Worm (Caenorhabditis elegans): ENCODE measurements around the gene aqp-12.
A peak's percentile ranks its signal among the peaks of the same experiment; 100 is the strongest.

Gene aqp-12

ce11 chrII:12222524-12222923 is 19.5 kb downstream of the aqp-12 start (continued):
- TF ChIP-seq nfya-1 (tag; optimal IDR thresholded peaks at IDR 0.05) = peak; percentile 96
- TF ChIP-seq elt-4 (tag; optimal IDR thresholded peaks at IDR 0.05) = no peak
- no peak for TF ChIP-seq pqm-1 (tag; optimal IDR thresholded peaks at IDR 0.05)
- no peak for TF ChIP-seq lin-11 (tag; optimal IDR thresholded peaks at IDR 0.05)
- no peak for TF ChIP-seq ahr-1 (tag; optimal IDR thresholded peaks at IDR 0.05)
- no peak for TF ChIP-seq K02D7.2 (tag; optimal IDR thresholded peaks at IDR 0.05)
- peak; percentile 10 for TF ChIP-seq ceh-6 (GFP tag; optimal IDR thresholded peaks at IDR 0.05)
- TF ChIP-seq ref-2 (tag; optimal IDR thresholded peaks at IDR 0.05) = peak; percentile 88
- peak; percentile 35 for TF ChIP-seq hlh-6 (tag; optimal IDR thresholded peaks at IDR 0.05)
- TF ChIP-seq dmd-4 (tag; optimal IDR thresholded peaks at IDR 0.05; ENCODE audit: borderline replicate concordance) = peak; percentile 22
- TF ChIP-seq K09A11.1 (tag; optimal IDR thresholded peaks at IDR 0.05; ENCODE audit: insufficient read depth) = peak; percentile 74
- TF ChIP-seq unc-86 (tag; optimal IDR thresholded peaks at IDR 0.05) = no peak
- peak; percentile 83 for TF ChIP-seq rnt-1 (tag; optimal IDR thresholded peaks at IDR 0.05)
- TF ChIP-seq F13H6.1 (tag; optimal IDR thresholded peaks at IDR 0.05) = peak; percentile 66
- no peak for TF ChIP-seq che-1 (tag; optimal IDR thresholded peaks at IDR 0.05)
- no peak for TF ChIP-seq C38D4.7 (GFP tag; optimal IDR thresholded peaks at IDR 0.05)

- TF ChIP-seq tbx-7 (tag; optimal IDR thresholded peaks at IDR 0.05) (no peak), che-1 (tag; optimal IDR thresholded peaks at IDR 0.05) (no peak), C08G9.2 (tag; optimal IDR thresholded peaks at IDR 0.05) (no peak), fkh-10 (GFP tag; optimal IDR thresholded peaks at IDR 0.05) (no peak), ama-1 (optimal IDR thresholded peaks at IDR 0.05) (no peak), pag-3 (tag; optimal IDR thresholded peaks at IDR 0.05; ENCODE audit: borderline replicate concordance) (no peak)
These were observed 21.9 kb downstream of the aqp-12 start, which contains the start of the genes pqn-87 and rsr-2 for ce11 chrII:12224916-12225406. TSS of gene pqn-87 (minus strand) at chrII:12225086. TSS of gene rsr-2 (plus strand) at chrII:12225356.

- TF ChIP-seq ceh-19 (GFP tag; optimal IDR thresholded peaks at IDR 0.05) = no peak
- no peak for TF ChIP-seq hlh-30 (tag; optimal IDR thresholded peaks at IDR 0.05; ENCODE audit: insufficient read depth)
- TF ChIP-seq C38D4.7 (GFP tag; optimal IDR thresholded peaks at IDR 0.05) = no peak
- no peak for TF ChIP-seq ceh-31 (tag; optimal IDR thresholded peaks at IDR 0.05)
- no peak for TF ChIP-seq ref-2 (tag; optimal IDR thresholded peaks at IDR 0.05)
- no peak for TF ChIP-seq hlh-8 (tag; optimal IDR thresholded peaks at IDR 0.05)
- TF ChIP-seq F13H6.1 (tag; optimal IDR thresholded peaks at IDR 0.05) = no peak
- TF ChIP-seq sox-2 (GFP tag; IDR thresholded peaks at IDR 0.05) = no peak
These were observed 23.2 kb downstream of the aqp-12 start for ce11 chrII:12226192-12226591.

- TF ChIP-seq rnt-1 (tag; optimal IDR thresholded peaks at IDR 0.05) (no peak), hlh-13 (GFP tag; optimal IDR thresholded peaks at IDR 0.05) (no peak), lim-6 (tag; optimal IDR thresholded peaks at IDR 0.05) (no peak), ceh-22 (tag; optimal IDR thresholded peaks at IDR 0.05) (no peak), ref-2 (tag; optimal IDR thresholded peaks at IDR 0.05) (no peak), nfya-1 (tag; optimal IDR thresholded peaks at IDR 0.05) (no peak), unc-3 (GFP tag; conservative IDR thresholded peaks at IDR 0.05) (no peak), unc-3 (tag; optimal IDR thresholded peaks at IDR 0.05) (no peak), dmd-4 (tag; optimal IDR thresholded peaks at IDR 0.05; ENCODE audit: borderline replicate concordance) (no peak), pha-4 (tag; optimal IDR thresholded peaks at IDR 0.05) (no peak), tbx-7 (tag; optimal IDR thresholded peaks at IDR 0.05) (no peak), Y22D7AL.16 (tag; optimal IDR thresholded peaks at IDR 0.05) (no peak)
These were observed 25.0 kb downstream of the aqp-12 start, which contains the start of gene sinh-1 for ce11 chrII:12228005-12228404. TSS of gene sinh-1 (plus strand) at chrII:12228305.

- no peak for TF ChIP-seq ceh-48 (tag; optimal IDR thresholded peaks at IDR 0.05)
- TF ChIP-seq ttx-3 (tag; optimal IDR thresholded peaks at IDR 0.05) = no peak
- no peak for TF ChIP-seq ceh-2 (tag; optimal IDR thresholded peaks at IDR 0.05)
- TF ChIP-seq ets-4 (tag; optimal IDR thresholded peaks at IDR 0.05) = no peak
These were observed 34.5 kb downstream of the aqp-12 start for ce11 chrII:12237555-12237954.
